Worm (Caenorhabditis elegans): Measurements from ENCODE around the gene T28H11.8.

The T28H11.8 gene

DNA sequence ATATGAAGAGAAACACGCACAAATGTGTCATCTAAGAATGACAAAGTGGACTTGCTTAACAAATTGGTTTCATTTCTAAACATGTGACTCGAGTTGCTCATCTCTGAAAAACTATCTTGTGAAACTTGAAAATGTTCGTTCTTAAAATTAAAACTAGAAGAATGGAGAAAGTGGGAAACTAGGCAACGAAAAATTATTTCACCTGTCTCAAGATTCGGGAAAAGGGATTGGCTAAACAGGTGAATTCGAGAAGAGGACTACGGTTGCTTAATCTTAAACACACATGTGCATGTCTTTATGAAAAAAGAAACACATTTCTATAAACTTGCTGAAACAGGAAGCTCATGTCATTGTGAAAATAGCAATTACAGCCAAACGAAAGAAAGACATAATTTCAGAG lies 39.4 kb downstream of the T28H11.8 start, which contains the start of gene srz-24:
TSS of gene srz-24 (minus strand) at position 101 of the 400 bp plus-strand sequence.
- TF ChIP-seq zfp-3 (GFP tag; conservative IDR thresholded peaks at IDR 0.05) (no peak), ZK546.5 (tag; optimal IDR thresholded peaks at IDR 0.05) (no peak), nhr-77 (tag; optimal IDR thresholded peaks at IDR 0.05) (no peak), unc-62 (GFP tag; optimal IDR thresholded peaks at IDR 0.05 in 1 of 2) (no peak), unc-62 (tag; optimal IDR thresholded peaks at IDR 0.05) (no peak), ztf-7 (tag; optimal IDR thresholded peaks at IDR 0.05) (no peak), dve-1 (tag; optimal IDR thresholded peaks at IDR 0.05; ENCODE audit: insufficient read depth) (no peak), F10B5.3 (tag; optimal IDR thresholded peaks at IDR 0.05) (no peak), zip-2 (tag; optimal IDR thresholded peaks at IDR 0.05) (no peak), nhr-76 (tag; optimal IDR thresholded peaks at IDR 0.05) (no peak), F49E8.2 (tag; optimal IDR thresholded peaks at IDR 0.05; ENCODE audit: borderline replicate concordance) (no peak), nhr-11 (tag; optimal IDR thresholded peaks at IDR 0.05) (no peak), ceh-44 (GFP tag; IDR thresholded peaks at IDR 0.05) (no peak)

DNA sequence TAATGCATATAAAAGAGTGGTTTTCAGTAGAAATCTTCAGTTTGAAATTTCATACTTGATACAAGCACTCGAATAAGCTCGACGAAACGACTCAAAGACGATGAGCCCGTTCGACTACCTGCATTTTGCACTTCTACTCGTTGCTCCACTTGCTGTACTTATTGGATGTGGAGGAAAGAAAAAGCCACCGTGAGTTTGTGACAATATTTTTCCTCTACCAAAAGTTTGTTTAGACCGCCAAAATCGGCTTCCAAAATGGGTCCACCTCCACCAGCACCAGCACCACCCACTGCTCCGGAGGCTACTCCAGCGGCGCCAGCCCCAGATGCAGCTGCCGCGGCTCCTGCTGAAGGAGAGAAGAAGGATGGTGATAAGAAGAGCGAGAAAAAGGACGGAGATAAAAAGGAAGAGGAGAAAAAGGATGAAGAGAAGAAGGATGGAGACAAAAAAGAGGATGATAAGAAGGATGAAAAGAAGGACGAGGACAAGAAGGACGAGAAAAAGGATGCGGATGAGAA lies 43.2 kb downstream of the T28H11.8 start, which contains the start of gene E03H12.5:
TSS of gene E03H12.5 (plus strand) at position 51 of the 518 bp plus-strand sequence.
- TF ChIP-seq set-16 (GFP tag; IDR thresholded peaks at IDR 0.05) (peak; percentile 91; the same call in 1 of the 2 replicates), madf-5 (GFP tag; IDR thresholded peaks at IDR 0.05) (no peak), lin-13 (GFP tag; optimal IDR thresholded peaks at IDR 0.05) (no peak), jun-1 (tag; optimal IDR thresholded peaks at IDR 0.05) (no peak), hif-1 (tag; optimal IDR thresholded peaks at IDR 0.05) (no peak), egl-43 (GFP tag; IDR thresholded peaks at IDR 0.05) (no peak), lim-7 (GFP tag; IDR thresholded peaks at IDR 0.05) (no peak), fos-1 (tag; optimal IDR thresholded peaks at IDR 0.05) (no peak), rbr-2 (tag; optimal IDR thresholded peaks at IDR 0.05) (no peak), mxl-2 (GFP tag; conservative IDR thresholded peaks at IDR 0.05) (0 out of 2 replicates have a peak, but pooled peaks have one; percentile 8), unc-130 (GFP tag; optimal IDR thresholded peaks at IDR 0.05) (no peak), dve-1 (tag; optimal IDR thresholded peaks at IDR 0.05; ENCODE audit: insufficient read depth) (no peak), lin-39 (tag; optimal IDR thresholded peaks at IDR 0.05) (no peak), Y5F2A.4 (GFP tag; optimal IDR thresholded peaks at IDR 0.05) (no peak), zfp-3 (GFP tag; conservative IDR thresholded peaks at IDR 0.05) (no peak), T20F7.1 (GFP tag; optimal IDR thresholded peaks at IDR 0.05) (no peak)

DNA sequence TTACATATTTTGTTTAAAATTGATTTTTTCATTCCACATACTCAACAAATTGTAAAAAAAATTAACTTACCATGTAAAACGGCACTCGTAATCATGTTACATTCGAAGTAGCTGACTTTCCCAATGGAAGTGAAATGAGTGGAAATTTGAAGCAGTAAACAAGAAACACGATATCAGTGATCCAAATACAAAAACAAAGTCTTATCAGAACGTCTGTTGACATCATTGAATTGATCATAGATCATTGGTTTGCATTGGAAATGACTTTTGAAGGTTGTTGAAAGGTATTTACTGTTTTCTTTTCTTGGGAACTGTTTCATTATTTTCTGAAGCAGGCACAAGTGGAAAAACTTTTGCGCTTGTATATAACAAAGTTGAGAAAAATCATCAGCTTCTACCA lies 44.4 kb downstream of the T28H11.8 start, which contains the start of gene Y9C9A.16:
TSS of gene Y9C9A.16 (minus strand) at position 131 of the 400 bp plus-strand sequence.
- no peak for TF ChIP-seq lin-1 (GFP tag; IDR thresholded peaks at IDR 0.05)
- TF ChIP-seq daf-16 (GFP tag; optimal IDR thresholded peaks at IDR 0.05): no peak
- TF ChIP-seq daf-16 (tag; optimal IDR thresholded peaks at IDR 0.05): peak; percentile 100
- peak in 1 of 2 experiments; percentile 57 for TF ChIP-seq unc-62 (GFP tag; optimal IDR thresholded peaks at IDR 0.05 in 1 of 2)
- TF ChIP-seq unc-62 (tag; optimal IDR thresholded peaks at IDR 0.05): no peak
- no peak for TF ChIP-seq skn-1 (tag; optimal IDR thresholded peaks at IDR 0.05)

DNA sequence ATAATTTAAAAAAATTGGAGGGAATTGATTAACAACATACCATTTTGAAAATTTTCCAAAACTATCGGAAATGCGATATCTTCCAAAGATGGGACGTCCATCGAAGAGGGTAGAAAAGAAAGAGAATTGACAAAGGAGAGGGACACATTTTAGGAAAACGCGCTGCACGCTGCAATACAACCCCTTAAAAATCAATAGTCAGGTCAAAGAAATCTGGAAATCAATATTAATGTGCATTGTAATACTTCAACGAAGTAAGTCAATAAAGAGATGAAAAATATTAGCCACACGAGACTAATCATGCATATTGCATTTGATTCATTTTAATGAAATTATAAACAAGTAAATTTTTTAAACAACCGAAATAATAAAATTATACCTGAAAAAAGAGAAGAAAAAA lies 51.0 kb downstream of the T28H11.8 start, which contains the start of gene Y9C9A.13:
TSS of gene Y9C9A.13 (minus strand) at position 101 of the 400 bp plus-strand sequence.
- TF ChIP-seq dmd-9 (GFP tag; IDR thresholded peaks at IDR 0.05): no peak
- no peak for TF ChIP-seq T20F7.1 (GFP tag; optimal IDR thresholded peaks at IDR 0.05)
- TF ChIP-seq aly-2 (tag; optimal IDR thresholded peaks at IDR 0.05): no peak
- no peak for TF ChIP-seq dpl-1 (GFP tag; optimal IDR thresholded peaks at IDR 0.05)
- TF ChIP-seq ztf-7 (tag; optimal IDR thresholded peaks at IDR 0.05): no peak
- no peak for TF ChIP-seq zip-2 (tag; optimal IDR thresholded peaks at IDR 0.05)
- no peak for TF ChIP-seq nhr-76 (tag; optimal IDR thresholded peaks at IDR 0.05)
- TF ChIP-seq daf-8 (GFP tag; IDR thresholded peaks at IDR 0.05): no peak

Measured in whole organism, L4 larva.